Worm (Caenorhabditis elegans) whole organism, L1 larva: Measurements from ENCODE around the gene hex-3.
A peak's percentile ranks its signal among the peaks of the same experiment; 100 is the strongest.

ENCODE experiments used
- alr-1 ChIP-seq: fragments of 200-800 bp; sonication (Bioruptor generic); optimal IDR thresholded peaks from 2 replicates; lab custom pipeline; 2018; ENCODE audit warnings: borderline replicate concordance, mild to moderate bottlenecking, missing genetic modification characterization, missing compliant biosample characterization
- ceh-63 ChIP-seq: fragments of 200-800 bp; sonication (Bioruptor generic); optimal IDR thresholded peaks from 2 replicates; lab custom pipeline; 2018; ENCODE audit warnings: mild to moderate bottlenecking, missing genetic modification characterization, missing compliant biosample characterization
- ceh-8 ChIP-seq: fragments of 200-800 bp; sonication (Bioruptor generic); optimal IDR thresholded peaks from 2 replicates; lab custom pipeline; 2018; ENCODE audit warnings: mild to moderate bottlenecking, missing genetic modification characterization, moderate library complexity, missing compliant biosample characterization
- ces-1 ChIP-seq: fragments of 150-350 bp; optimal IDR thresholded peaks from 2 replicates; lab custom pipeline; 2014; ENCODE audit warnings: missing biosample characterization, missing genetic modification reagents, missing genetic modification characterization
- dsc-1 ChIP-seq: sonication (generic microtip); optimal IDR thresholded peaks from 2 replicates; lab custom pipeline; 2016; ENCODE audit warnings: mild to moderate bottlenecking, missing genetic modification characterization, missing compliant biosample characterization
- efl-1 ChIP-seq, 4 experiments: fragments of 150-350 bp; optimal IDR thresholded peaks in 3 of 4; peaks in 1 of 4; 1 replicate in 1 of 4; 2 replicates in 3 of 4; lab custom pipeline; 2014; ENCODE audit warnings: missing biosample characterization in 2 of 4, missing genetic modification characterization in 2 of 4, missing genetic modification reagents in 2 of 4
- egl-13 ChIP-seq: sonication (generic microtip); optimal IDR thresholded peaks from 2 replicates; lab custom pipeline; 2016; ENCODE audit warnings: missing genotype, missing genetic modification reagents, missing genetic modification characterization, missing compliant biosample characterization
- egl-27 ChIP-seq, 2 experiments: fragments of 150-350 bp in 1 of 2; sonication (generic microtip); optimal IDR thresholded peaks; 3 replicates each; lab custom pipeline; 2017 to 2018; ENCODE audit warnings: missing biosample characterization in 2 of 2, missing genetic modification characterization in 2 of 2, missing genetic modification reagents in 2 of 2
- fkh-4 ChIP-seq: sonication (generic microtip); optimal IDR thresholded peaks from 2 replicates; lab custom pipeline; 2016; ENCODE audit warnings: missing compliant biosample characterization, missing genetic modification characterization, borderline replicate concordance
- fos-1 ChIP-seq: fragments of 150-350 bp; optimal IDR thresholded peaks from 2 replicates; lab custom pipeline; 2014; ENCODE audit warnings: missing biosample characterization, missing genetic modification characterization
- hpl-2 ChIP-seq: fragments of 150-350 bp; optimal IDR thresholded peaks from 2 replicates; lab custom pipeline; 2014; ENCODE audit warnings: missing biosample characterization, missing genetic modification reagents, missing genetic modification characterization
- jun-1 ChIP-seq: fragments of 150-350 bp; optimal IDR thresholded peaks from 2 replicates; lab custom pipeline; 2014; ENCODE audit warnings: missing biosample characterization, missing genetic modification reagents, missing genetic modification characterization
- lin-14 ChIP-seq: fragments of 200-800 bp; sonication (Bioruptor generic); optimal IDR thresholded peaks from 2 replicates; lab custom pipeline; 2018; ENCODE audit warnings: mild to moderate bottlenecking, missing genetic modification characterization, moderate library complexity, missing compliant biosample characterization
- lin-35 ChIP-seq, 2 experiments: fragments of 150-350 bp; optimal IDR thresholded peaks; 2 replicates each; lab custom pipeline; 2014; ENCODE audit warnings: missing biosample characterization in 2 of 2, missing genetic modification characterization in 2 of 2, missing genetic modification reagents in 2 of 2
- lin-39 ChIP-seq: fragments of 150-350 bp; optimal IDR thresholded peaks from 2 replicates; lab custom pipeline; 2014; ENCODE audit warnings: missing biosample characterization, missing genetic modification reagents, missing genetic modification characterization
- lsy-2 ChIP-seq, 2 experiments: fragments of 150-350 bp; optimal IDR thresholded peaks; 2 replicates each; lab custom pipeline; 2014; ENCODE audit warnings: missing biosample characterization in 2 of 2, missing genetic modification characterization in 2 of 2
- mab-9 ChIP-seq: fragments of 200-800 bp; sonication (Bioruptor generic); IDR thresholded peaks from 2 replicates; pipeline ENCODE4 v1.3.6; 2022; ENCODE audit warnings: missing genetic modification reagents, missing genetic modification characterization, missing compliant biosample characterization
- mdl-1 ChIP-seq, 2 experiments: fragments of 150-350 bp; optimal IDR thresholded peaks; 2 replicates each; lab custom pipeline; 2014 to 2017; ENCODE audit warnings: missing biosample characterization in 2 of 2, missing genetic modification characterization in 2 of 2, inconsistent platforms in 1 of 2
- nhr-19 ChIP-seq: fragments of 200-800 bp; sonication (Bioruptor generic); conservative IDR thresholded peaks from 2 replicates; pipeline ENCODE4 v1.3.6; 2022; ENCODE audit warnings: missing genetic modification characterization, missing compliant biosample characterization
- nhr-20 ChIP-seq: sonication (generic microtip); optimal IDR thresholded peaks from 2 replicates; lab custom pipeline; 2016; ENCODE audit warnings: mild to moderate bottlenecking, missing genetic modification characterization, missing compliant biosample characterization
- nhr-47 ChIP-seq: sonication (generic microtip); optimal IDR thresholded peaks from 2 replicates; lab custom pipeline; 2016; ENCODE audit warnings: mild to moderate bottlenecking, missing genetic modification characterization, moderate library complexity, missing compliant biosample characterization
- nhr-71 ChIP-seq: sonication (generic microtip); optimal IDR thresholded peaks from 2 replicates; lab custom pipeline; 2016; ENCODE audit warnings: mild to moderate bottlenecking, missing genetic modification characterization, moderate library complexity, missing compliant biosample characterization
- pag-3 ChIP-seq: sonication (generic microtip); optimal IDR thresholded peaks from 2 replicates; lab custom pipeline; 2017; ENCODE audit warnings: missing genetic modification characterization, mild to moderate bottlenecking, missing compliant biosample characterization, antibody characterized with exemption, borderline replicate concordance; ENCODE audit not compliant: insufficient read depth
- pax-3 ChIP-seq: fragments of 200-800 bp; sonication (Bioruptor generic); optimal IDR thresholded peaks from 2 replicates; lab custom pipeline; 2018; ENCODE audit warnings: mild to moderate bottlenecking, missing genetic modification characterization, moderate library complexity, missing compliant biosample characterization
- rnt-1 ChIP-seq: sonication (generic microtip); optimal IDR thresholded peaks from 2 replicates; lab custom pipeline; 2016; ENCODE audit warnings: mild to moderate bottlenecking, missing genetic modification characterization, moderate library complexity, missing compliant biosample characterization
- snu-23 ChIP-seq: sonication (generic microtip); optimal IDR thresholded peaks from 2 replicates; lab custom pipeline; 2016; ENCODE audit warnings: missing genetic modification characterization, missing compliant biosample characterization
- sptf-1 ChIP-seq: fragments of 150-350 bp; optimal IDR thresholded peaks from 2 replicates; lab custom pipeline; 2014; ENCODE audit warnings: missing biosample characterization, missing genetic modification characterization
- sup-37 ChIP-seq: fragments of 200-800 bp; sonication (Bioruptor generic); optimal IDR thresholded peaks from 2 replicates; lab custom pipeline; 2018; ENCODE audit warnings: mild to moderate bottlenecking, missing genetic modification characterization, missing compliant biosample characterization
- swsn-7 ChIP-seq: sonication (generic microtip); optimal IDR thresholded peaks from 2 replicates; lab custom pipeline; 2016; ENCODE audit warnings: missing genetic modification characterization, missing compliant biosample characterization
- tbx-2 ChIP-seq: sonication (generic microtip); optimal IDR thresholded peaks from 2 replicates; lab custom pipeline; 2016; ENCODE audit warnings: missing genetic modification characterization, missing compliant biosample characterization
- unc-130 ChIP-seq: fragments of 150-350 bp; optimal IDR thresholded peaks from 2 replicates; lab custom pipeline; 2017; ENCODE audit warnings: missing biosample characterization, missing genetic modification characterization, inconsistent platforms
- unc-30 ChIP-seq: sonication (generic microtip); optimal IDR thresholded peaks from 2 replicates; lab custom pipeline; 2017; ENCODE audit warnings: missing biosample characterization, missing genetic modification characterization
- unc-62 ChIP-seq: fragments of 150-350 bp; optimal IDR thresholded peaks from 2 replicates; lab custom pipeline; 2014; ENCODE audit warnings: missing biosample characterization, missing genetic modification reagents, missing genetic modification characterization
- unc-98 ChIP-seq: fragments of 200-800 bp; sonication (Bioruptor generic); IDR thresholded peaks from 2 replicates; pipeline ENCODE4 v1.3.6; 2022; ENCODE audit warnings: missing genetic modification characterization, missing compliant biosample characterization
- xbp-1 ChIP-seq: sonication (generic microtip); optimal IDR thresholded peaks from 2 replicates; lab custom pipeline; 2016; ENCODE audit warnings: missing genetic modification characterization, missing compliant biosample characterization
- ztf-11 ChIP-seq, 2 experiments: sonication (generic microtip); optimal IDR thresholded peaks; 2 replicates each; lab custom pipeline; 2016 to 2017; ENCODE audit warnings: missing genetic modification characterization in 2 of 2, missing biosample characterization in 1 of 2, missing compliant biosample characterization in 1 of 2
- ztf-4 ChIP-seq: fragments of 150-350 bp; optimal IDR thresholded peaks from 2 replicates; lab custom pipeline; 2014; ENCODE audit warnings: missing biosample characterization, missing genetic modification characterization

Gene hex-3

DNA sequence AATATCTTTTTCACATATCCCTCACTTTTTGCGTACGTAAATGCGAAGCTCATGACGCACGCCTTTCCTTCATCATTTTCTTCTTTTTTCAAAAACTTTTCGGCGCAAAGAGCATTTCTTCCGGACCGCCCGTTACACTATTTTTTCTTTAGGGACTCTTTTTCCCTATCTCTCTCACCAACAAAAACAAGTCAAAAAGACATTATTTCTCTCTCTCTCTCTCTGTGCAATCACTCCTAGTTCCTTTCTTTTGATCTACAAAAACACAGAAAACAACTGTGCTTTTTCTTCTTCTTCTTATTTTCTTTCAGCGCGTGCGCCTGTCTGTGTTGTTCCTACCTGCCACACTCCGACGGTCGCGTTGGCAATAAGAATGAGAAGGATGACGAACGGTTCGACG, 33.0 kb upstream of the hex-3 start (continued):
- no peak for TF ChIP-seq egl-27 (tag; optimal IDR thresholded peaks at IDR 0.05; lab: Kevin White, UChicago)
- TF ChIP-seq rnt-1 (tag; lab: Kevin White, UChicago): peak; percentile 60
- TF ChIP-seq nhr-20: peak; percentile 48
- TF ChIP-seq tbx-2 (tag; lab: Kevin White, UChicago): peak; percentile 24
- TF ChIP-seq jun-1 (tag; lab: Kevin White, UChicago): no peak
- no peak for TF ChIP-seq unc-62
- TF ChIP-seq sptf-1 (tag; lab: Kevin White, UChicago): no peak
- peak; percentile 87 for TF ChIP-seq nhr-71 (tag; lab: Kevin White, UChicago)
- TF ChIP-seq sup-37 (GFP tag; lab: Kevin White, UChicago): no peak
- TF ChIP-seq unc-30: no peak
- TF ChIP-seq ces-1 (GFP tag; lab: Kevin White, UChicago): no peak
- no peak for TF ChIP-seq ceh-63 (GFP tag; lab: Kevin White, UChicago)
- TF ChIP-seq hpl-2: no peak
- TF ChIP-seq fos-1: no peak
- no peak for TF ChIP-seq egl-13 (tag; lab: Kevin White, UChicago)
- no peak for TF ChIP-seq alr-1 (tag; lab: Kevin White, UChicago)
- no peak for TF ChIP-seq pax-3 (tag; lab: Kevin White, UChicago)
- no peak for TF ChIP-seq mab-9 (GFP tag; lab: Robert Waterston, UW)
- no peak for TF ChIP-seq xbp-1
- TF ChIP-seq lin-39 (tag; lab: Kevin White, UChicago): peak; percentile 7
- TF ChIP-seq ztf-4 (tag; lab: Kevin White, UChicago): peak; percentile 46

ce11 chrIII:10816800-10817418, 32.1 kb upstream of the hex-3 start, which contains the start of gene sca-1:
TSS of gene sca-1 (minus strand) at chrIII:10816850.
- TF ChIP-seq rnt-1 (tag; lab: Kevin White, UChicago) (peak; percentile 63), nhr-20 (peak; percentile 52), snu-23 (GFP tag; lab: Kevin White, UChicago) (peak; percentile 48), unc-98 (GFP tag; lab: Robert Waterston, UW) (0 out of 2 replicates have a peak, but pooled peaks have one; percentile 37), pag-3 (tag; lab: Kevin White, UChicago) (peak; percentile 86), ceh-8 (GFP tag; lab: Kevin White, UChicago) (no peak), lsy-2 (tag; optimal IDR thresholded peaks at IDR 0.05; lab: Kevin White, UChicago) (peak; percentile 17 to 42), sptf-1 (tag; lab: Kevin White, UChicago) (no peak), efl-1 (optimal IDR thresholded peaks at IDR 0.05; lab: Kevin White, UChicago) (no peak), efl-1 (GFP tag; optimal IDR thresholded peaks at IDR 0.05 in 1 of 2; lab: Kevin White, UChicago) (peak in 1 of 2 experiments; percentile 90), ztf-4 (tag; lab: Kevin White, UChicago) (peak; percentile 53), ztf-11 (tag; optimal IDR thresholded peaks at IDR 0.05; lab: Kevin White, UChicago) (peak in 1 of 2 experiments; percentile 3), tbx-2 (tag; lab: Kevin White, UChicago) (peak; percentile 17), nhr-71 (tag; lab: Kevin White, UChicago) (peak; percentile 81), mab-9 (GFP tag; lab: Robert Waterston, UW) (no peak), fkh-4 (tag; lab: Kevin White, UChicago) (peak; percentile 21), lin-39 (tag; lab: Kevin White, UChicago) (peak; percentile 6), lin-35 (GFP tag; optimal IDR thresholded peaks at IDR 0.05; lab: Kevin White, UChicago) (peak in 1 of 2 experiments; percentile 7), dsc-1 (peak; percentile 70), mdl-1 (tag; optimal IDR thresholded peaks at IDR 0.05; lab: Kevin White, UChicago) (peak in 1 of 2 experiments; percentile 21), nhr-19 (GFP tag; lab: Robert Waterston, UW) (peak; percentile 44), unc-130 (tag; lab: Kevin White, UChicago) (no peak), xbp-1 (no peak), nhr-47 (tag; lab: Kevin White, UChicago) (peak; percentile 23), lin-14 (GFP tag; lab: Kevin White, UChicago) (peak; percentile 75), swsn-7 (tag; lab: Kevin White, UChicago) (peak; percentile 21)
